Fruit fly (Drosophila melanogaster) whole organism, embryonic: Measurements from ENCODE around the gene MBD-like.

Source experiments
- Adf1 ChIP-seq: fragments of 200-800 bp; sonication (Bioruptor generic); IDR thresholded peaks from 2 replicates; pipeline ENCODE4 v1.3.6; 2022; ENCODE audit warnings: missing biosample characterization, missing genetic modification characterization
- Asciz ChIP-seq: fragments of 200-800 bp; sonication (Bioruptor generic); optimal IDR thresholded peaks from 2 replicates; lab custom pipeline; 2017; ENCODE audit warnings: missing biosample characterization, mild to moderate bottlenecking, missing genetic modification characterization, missing genetic modification reagents
- Atf-2 ChIP-seq: fragments of 200-800 bp; sonication (Bioruptor generic); optimal IDR thresholded peaks from 2 replicates; lab custom pipeline; 2016; ENCODE audit warnings: missing biosample characterization, missing genetic modification characterization
- B-H2 ChIP-seq: fragments of 200-800 bp; sonication (Bioruptor generic); optimal IDR thresholded peaks from 2 replicates; lab custom pipeline; 2018; ENCODE audit warnings: missing biosample characterization, mild to moderate bottlenecking, missing genetic modification characterization
- CG10979 ChIP-seq: fragments of 200-800 bp; sonication (Bioruptor generic); optimal IDR thresholded peaks from 2 replicates; lab custom pipeline; 2018; ENCODE audit warnings: missing biosample characterization, mild to moderate bottlenecking, missing genetic modification characterization, moderate library complexity
- CG11398 ChIP-seq: fragments of 200-800 bp; sonication (Bioruptor generic); optimal IDR thresholded peaks from 2 replicates; lab custom pipeline; 2016; ENCODE audit warnings: missing biosample characterization, missing genetic modification characterization
- CG11456 ChIP-seq: fragments of 200-800 bp; sonication (Bioruptor generic); IDR thresholded peaks from 3 replicates; pipeline ENCODE4 v1.3.6; 2022; ENCODE audit warnings: missing biosample characterization, missing genetic modification characterization
- CG11696 ChIP-seq: fragments of 200-800 bp; sonication (Bioruptor generic); IDR thresholded peaks from 2 replicates; pipeline ENCODE4 v1.3.6; 2022; ENCODE audit warnings: missing biosample characterization, missing genetic modification characterization
- CG12219 ChIP-seq: fragments of 200-800 bp; sonication (Bioruptor generic); optimal IDR thresholded peaks from 3 replicates; lab custom pipeline; 2018; ENCODE audit warnings: missing biosample characterization, mild to moderate bottlenecking, missing genetic modification characterization
- CG12236 ChIP-seq: fragments of 200-800 bp; sonication (Bioruptor generic); optimal IDR thresholded peaks from 2 replicates; lab custom pipeline; 2016; ENCODE audit warnings: missing biosample characterization, missing genetic modification characterization
- CG12769 ChIP-seq: fragments of 200-800 bp; sonication (Bioruptor generic); optimal IDR thresholded peaks from 2 replicates; lab custom pipeline; 2019; ENCODE audit warnings: missing biosample characterization, mild to moderate bottlenecking, missing genetic modification characterization, moderate library complexity
- CG13123 ChIP-seq: fragments of 200-800 bp; sonication (Bioruptor generic); optimal IDR thresholded peaks from 2 replicates; lab custom pipeline; 2016; ENCODE audit warnings: missing biosample characterization, missing genetic modification characterization
- CG1603 ChIP-seq: fragments of 200-800 bp; sonication (Bioruptor generic); optimal IDR thresholded peaks from 2 replicates; lab custom pipeline; 2019; ENCODE audit warnings: missing biosample characterization, mild to moderate bottlenecking, missing genetic modification characterization, moderate library complexity
- CG16863 ChIP-seq: fragments of 200-800 bp; sonication (Bioruptor generic); optimal IDR thresholded peaks from 3 replicates; lab custom pipeline; 2016; ENCODE audit warnings: missing biosample characterization, missing genetic modification characterization
- CG17612 ChIP-seq: fragments of 200-800 bp; sonication (Bioruptor generic); IDR thresholded peaks from 2 replicates; pipeline ENCODE4 v1.3.6; 2022; ENCODE audit warnings: missing biosample characterization, missing genetic modification characterization
- CG18476 ChIP-seq: fragments of 200-800 bp; sonication (Bioruptor generic); optimal IDR thresholded peaks from 2 replicates; lab custom pipeline; 2016; ENCODE audit warnings: missing biosample characterization, mild to moderate bottlenecking, missing genetic modification characterization
- CG2116 ChIP-seq: fragments of 200-800 bp; sonication (Bioruptor generic); optimal IDR thresholded peaks from 3 replicates; lab custom pipeline; 2018; ENCODE audit warnings: missing biosample characterization, mild to moderate bottlenecking, missing genetic modification characterization
- CG2202 ChIP-seq: fragments of 200-800 bp; sonication (Bioruptor generic); optimal IDR thresholded peaks from 2 replicates; lab custom pipeline; 2018; ENCODE audit warnings: missing biosample characterization, mild to moderate bottlenecking, missing genetic modification characterization
- CG3163 ChIP-seq: fragments of 200-800 bp; sonication (Bioruptor generic); optimal IDR thresholded peaks from 3 replicates; lab custom pipeline; 2016; ENCODE audit warnings: missing biosample characterization, missing genetic modification characterization
- CG34224 ChIP-seq: fragments of 200-800 bp; sonication (Bioruptor generic); IDR thresholded peaks from 3 replicates; pipeline ENCODE4 v1.3.6; 2022; ENCODE audit warnings: missing biosample characterization, missing genetic modification characterization; ENCODE audit not compliant: partially characterized antibody
- CG6654 ChIP-seq: fragments of 200-800 bp; sonication (Bioruptor generic); optimal IDR thresholded peaks from 2 replicates; lab custom pipeline; 2017; ENCODE audit warnings: missing biosample characterization, mild to moderate bottlenecking, missing genetic modification characterization
- CG6813 ChIP-seq: fragments of 200-800 bp; sonication (Bioruptor generic); optimal IDR thresholded peaks from 2 replicates; lab custom pipeline; 2017; ENCODE audit warnings: missing biosample characterization, missing genetic modification characterization, mild to moderate bottlenecking, moderate library complexity, missing genetic modification reagents
- CG8281 ChIP-seq: fragments of 200-800 bp; sonication (Bioruptor generic); optimal IDR thresholded peaks from 2 replicates; lab custom pipeline; 2018; ENCODE audit warnings: missing biosample characterization, mild to moderate bottlenecking, missing genetic modification characterization, moderate library complexity
- HLH3B ChIP-seq: fragments of 200-800 bp; sonication (Bioruptor generic); IDR thresholded peaks from 2 replicates; pipeline ENCODE4 v1.3.6; 2022; ENCODE audit warnings: missing biosample characterization, missing genetic modification characterization
- HmgZ ChIP-seq: fragments of 200-800 bp; sonication (Bioruptor generic); optimal IDR thresholded peaks from 2 replicates; lab custom pipeline; 2018; ENCODE audit warnings: missing biosample characterization, mild to moderate bottlenecking, missing genetic modification characterization
- Hmr ChIP-seq: fragments of 200-800 bp; sonication (Bioruptor generic); optimal IDR thresholded peaks from 3 replicates; lab custom pipeline; 2017; ENCODE audit warnings: mild to moderate bottlenecking, missing biosample characterization, missing genetic modification reagents, missing genetic modification characterization
- Lhr ChIP-seq: fragments of 200-800 bp; sonication (Bioruptor generic); optimal IDR thresholded peaks from 3 replicates; lab custom pipeline; 2017; ENCODE audit warnings: mild to moderate bottlenecking, missing biosample characterization, missing genetic modification reagents, missing genetic modification characterization
- Ravus ChIP-seq: fragments of 200-800 bp; sonication (Bioruptor generic); IDR thresholded peaks from 2 replicates; pipeline ENCODE4 v1.3.6; 2022; ENCODE audit warnings: missing biosample characterization, missing genetic modification characterization
- Side ChIP-seq: fragments of 200-800 bp; sonication (Bioruptor generic); optimal IDR thresholded peaks from 2 replicates; lab custom pipeline; 2016; ENCODE audit warnings: missing biosample characterization, missing genetic modification characterization
- Spps ChIP-seq: fragments of 200-800 bp; sonication (Bioruptor generic); optimal IDR thresholded peaks from 2 replicates; lab custom pipeline; 2018; ENCODE audit warnings: missing biosample characterization, mild to moderate bottlenecking, missing genetic modification characterization
- Stat92E ChIP-seq, 3 experiments: fragments of >200 bp in 2 of 3; fragments of 200-800 bp in 1 of 3; sonication (Bioruptor generic) in 1 of 3; optimal IDR thresholded peaks; 2 replicates each; lab custom pipeline; 2017 to 2019; ENCODE audit warnings: missing biosample characterization in 3 of 3, missing genetic modification characterization in 3 of 3, mild to moderate bottlenecking in 1 of 3, moderate library complexity in 1 of 3
- Xrp1 ChIP-seq: fragments of 200-800 bp; sonication (Bioruptor generic); IDR thresholded peaks from 2 replicates; pipeline ENCODE4 v1.3.6; 2022; ENCODE audit warnings: missing biosample characterization, missing genetic modification characterization
- danr ChIP-seq: fragments of 200-800 bp; sonication (Bioruptor generic); IDR thresholded peaks from 2 replicates; pipeline ENCODE4 v1.3.6; 2022; ENCODE audit warnings: missing biosample characterization, missing genetic modification characterization
- dmrt11E ChIP-seq: fragments of 200-800 bp; sonication (Bioruptor generic); optimal IDR thresholded peaks from 3 replicates; lab custom pipeline; 2018; ENCODE audit warnings: missing biosample characterization, mild to moderate bottlenecking, missing genetic modification characterization, moderate library complexity
- fru ChIP-seq: fragments of >200 bp; optimal IDR thresholded peaks from 2 replicates; lab custom pipeline; 2017
- gsb ChIP-seq: fragments of 200-800 bp; sonication (Bioruptor generic); IDR thresholded peaks from 2 replicates; pipeline ENCODE4 v1.3.6; 2022; ENCODE audit warnings: missing biosample characterization, missing genetic modification characterization
- hkb ChIP-seq, 2 experiments: fragments of 200-800 bp in 1 of 2; fragments of >200 bp in 1 of 2; sonication (Bioruptor generic) in 1 of 2; IDR thresholded peaks in 1 of 2; optimal IDR thresholded peaks in 1 of 2; 2 replicates each; pipeline versions ENCODE4 v1.3.6 to Lab custom; 2017 to 2022; ENCODE audit warnings: missing biosample characterization in 1 of 2, missing genetic modification characterization in 1 of 2
- kah ChIP-seq: fragments of 200-800 bp; sonication (Bioruptor generic); optimal IDR thresholded peaks from 2 replicates; lab custom pipeline; 2018; ENCODE audit warnings: missing biosample characterization, mild to moderate bottlenecking, missing genetic modification characterization
- ken ChIP-seq: fragments of 200-800 bp; sonication (Bioruptor generic); IDR thresholded peaks from 3 replicates; pipeline ENCODE4 v1.3.6; 2022; ENCODE audit warnings: missing biosample characterization, missing genetic modification characterization
- lmd ChIP-seq: fragments of 200-800 bp; sonication (Bioruptor generic); IDR thresholded peaks from 2 replicates; pipeline ENCODE4 v1.3.6; 2022; ENCODE audit warnings: missing biosample characterization, missing genetic modification characterization
- lola ChIP-seq, 3 experiments: fragments of >200 bp in 2 of 3; fragments of 200-800 bp in 1 of 3; sonication (Bioruptor generic) in 1 of 3; optimal IDR thresholded peaks; 2 replicates each; lab custom pipeline; 2017 to 2019; ENCODE audit warnings: missing biosample characterization in 3 of 3, missing genetic modification characterization in 3 of 3, mild to moderate bottlenecking in 1 of 3, moderate library complexity in 1 of 3
- nau ChIP-seq: fragments of 200-800 bp; sonication (Bioruptor generic); optimal IDR thresholded peaks from 3 replicates; lab custom pipeline; 2017; ENCODE audit warnings: missing biosample characterization, mild to moderate bottlenecking, missing genetic modification characterization, missing genetic modification reagents
- onecut ChIP-seq: fragments of 200-800 bp; sonication (Bioruptor generic); IDR thresholded peaks from 2 replicates; pipeline ENCODE4 v1.3.6; 2022; ENCODE audit warnings: missing biosample characterization, missing genetic modification characterization
- pzg ChIP-seq: fragments of 200-800 bp; sonication (Bioruptor generic); optimal IDR thresholded peaks from 3 replicates; lab custom pipeline; 2018; ENCODE audit warnings: missing biosample characterization, mild to moderate bottlenecking, missing genetic modification characterization, moderate library complexity
- row ChIP-seq: fragments of 200-800 bp; sonication (Bioruptor generic); IDR thresholded peaks from 3 replicates; pipeline ENCODE4 v1.3.6; 2022; ENCODE audit warnings: missing biosample characterization, missing genetic modification characterization
- salm ChIP-seq: fragments of 200-800 bp; sonication (Bioruptor generic); optimal IDR thresholded peaks from 2 replicates; lab custom pipeline; 2018; ENCODE audit warnings: missing biosample characterization, mild to moderate bottlenecking, missing genetic modification characterization
- seq ChIP-seq: fragments of 200-800 bp; sonication (Bioruptor generic); IDR thresholded peaks from 2 replicates; pipeline ENCODE4 v1.3.6; 2022; ENCODE audit warnings: missing biosample characterization, missing genetic modification characterization
- sna ChIP-seq: fragments of 200-800 bp; sonication (Bioruptor generic); IDR thresholded peaks from 2 replicates; pipeline ENCODE4 v1.3.6; 2022; ENCODE audit warnings: missing biosample characterization, missing genetic modification characterization; ENCODE audit not compliant: partially characterized antibody
- tgo ChIP-seq: fragments of 200-800 bp; sonication (Bioruptor generic); IDR thresholded peaks from 3 replicates; pipeline ENCODE4 v1.3.6; 2022; ENCODE audit warnings: missing biosample characterization, missing genetic modification characterization
- z ChIP-seq: fragments of 200-800 bp; sonication (Bioruptor generic); IDR thresholded peaks from 3 replicates; pipeline ENCODE4 v1.3.6; 2022; ENCODE audit warnings: missing biosample characterization, missing genetic modification characterization

MBD-like gene

dm6 chr3R:9598099-9598498, 38.5 kb downstream of the MBD-like start (continued):
- peak; percentile 62 for TF ChIP-seq Spps (tag; lab: Kevin White, UChicago)
- TF ChIP-seq CG8281 (tag; lab: Kevin White, UChicago): no peak
- no peak for TF ChIP-seq CG34224 (GFP tag; lab: Robert Waterston, UW)
- no peak for TF ChIP-seq danr (GFP tag; lab: Robert Waterston, UW)
- no peak for TF ChIP-seq Stat92E (GFP tag; optimal IDR thresholded peaks at IDR 0.05; lab: Kevin White, UChicago)
- TF ChIP-seq HLH3B (GFP tag; lab: Robert Waterston, UW): 0 out of 2 replicates have a peak, but pooled peaks have one; percentile 31
- peak; percentile 78 for TF ChIP-seq dmrt11E (tag; lab: Kevin White, UChicago)
- TF ChIP-seq B-H2 (GFP tag; lab: Kevin White, UChicago): no peak
- no peak for TF ChIP-seq HmgZ (tag; lab: Kevin White, UChicago)
- no peak for TF ChIP-seq CG11398 (GFP tag; lab: Kevin White, UChicago)
- TF ChIP-seq CG17612 (GFP tag; lab: Robert Waterston, UW): no peak
- peak; percentile 28 for TF ChIP-seq CG6813 (GFP tag; lab: Kevin White, UChicago)
- peak; percentile 26 for TF ChIP-seq CG12236
- no peak for TF ChIP-seq CG2116 (GFP tag; lab: Kevin White, UChicago)
- TF ChIP-seq CG1603: peak; percentile 82
- peak; percentile 53 for TF ChIP-seq Asciz (GFP tag; lab: Kevin White, UChicago)
- TF ChIP-seq ken (GFP tag; lab: Robert Waterston, UW): no peak; the same call in 2 of the 3 replicates
- TF ChIP-seq CG3163 (GFP tag; lab: Kevin White, UChicago): no peak
- peak; percentile 82 for TF ChIP-seq CG10979 (tag; lab: Kevin White, UChicago)
- TF ChIP-seq pzg (GFP tag; lab: Kevin White, UChicago): no peak
- TF ChIP-seq CG18476 (GFP tag; lab: Kevin White, UChicago): no peak
- peak in 1 of 3 experiments; percentile 73 for TF ChIP-seq lola (GFP tag; optimal IDR thresholded peaks at IDR 0.05; lab: Kevin White, UChicago)
- no peak for TF ChIP-seq tgo
- peak; percentile 53 for TF ChIP-seq Atf-2 (GFP tag; lab: Kevin White, UChicago)
- peak; percentile 30 for TF ChIP-seq Lhr (GFP tag; lab: Kevin White, UChicago)
- peak; percentile 19 for TF ChIP-seq nau (GFP tag; lab: Kevin White, UChicago)
- TF ChIP-seq row: peak; percentile 58; the same call in 2 of the 3 replicates
- TF ChIP-seq CG6654: no peak
- peak; percentile 59 for TF ChIP-seq CG16863 (GFP tag; lab: Kevin White, UChicago)
- TF ChIP-seq Side: no peak
- peak; percentile 36; the same call in 1 of the 2 replicates for TF ChIP-seq Xrp1
- TF ChIP-seq lmd: peak; percentile 44; the same call in 1 of the 2 replicates
- TF ChIP-seq fru (lab: Kevin White, UChicago): no peak
- TF ChIP-seq Ravus (GFP tag; lab: Robert Waterston, UW): no peak
- TF ChIP-seq sna: no peak
- TF ChIP-seq Adf1 (GFP tag; lab: Robert Waterston, UW): no peak
- TF ChIP-seq salm (tag; lab: Kevin White, UChicago): peak; percentile 43
- TF ChIP-seq CG12769 (tag; lab: Kevin White, UChicago): peak; percentile 51
- no peak for TF ChIP-seq gsb
- TF ChIP-seq z: no peak
- peak; percentile 59 for TF ChIP-seq CG12219 (GFP tag; lab: Kevin White, UChicago)
- TF ChIP-seq kah (GFP tag; lab: Kevin White, UChicago): no peak
- TF ChIP-seq onecut (GFP tag; lab: Robert Waterston, UW): peak; percentile 33; the same call in 1 of the 2 replicates
- TF ChIP-seq hkb (optimal IDR thresholded peaks at IDR 0.05; lab: Kevin White, UChicago): no peak
- 0 out of 2 replicates have a peak, but pooled peaks have one; percentile 18 for TF ChIP-seq hkb (GFP tag; IDR thresholded peaks at IDR 0.05; lab: Robert Waterston, UW)
- no peak for TF ChIP-seq CG11696
- TF ChIP-seq CG2202 (tag; lab: Kevin White, UChicago): peak; percentile 37
- 0 out of 2 replicates have a peak, but pooled peaks have one; percentile 21 for TF ChIP-seq seq (GFP tag; lab: Robert Waterston, UW)
- TF ChIP-seq CG13123 (GFP tag; lab: Kevin White, UChicago): no peak
- peak; percentile 8; the same call in 1 of the 3 replicates for TF ChIP-seq CG11456 (GFP tag; lab: Robert Waterston, UW)
- no peak for TF ChIP-seq Hmr (GFP tag; lab: Kevin White, UChicago)
